Fruit fly (Drosophila melanogaster) whole organism, wandering third instar larva: Measurements from ENCODE around the gene hbt.
A peak's percentile ranks its signal among the peaks of the same experiment; 100 is the strongest.

Experiments
- Abd-B ChIP-seq: fragments of >200 bp; optimal IDR thresholded peaks from 2 replicates; lab custom pipeline; 2017; ENCODE audit warnings: missing biosample characterization, missing genetic modification characterization
- CG32264 ChIP-seq: fragments of 200-800 bp; sonication (Bioruptor generic); optimal IDR thresholded peaks from 2 replicates; lab custom pipeline; 2016; ENCODE audit warnings: missing biosample characterization, missing genetic modification characterization
- CG9705 ChIP-seq: fragments of 200-800 bp; sonication (Bioruptor generic); optimal IDR thresholded peaks from 2 replicates; lab custom pipeline; 2018; ENCODE audit warnings: missing biosample characterization, mild to moderate bottlenecking, missing genetic modification characterization
- CrebA ChIP-seq: fragments of 200-800 bp; sonication (Bioruptor generic); optimal IDR thresholded peaks from 2 replicates; lab custom pipeline; 2016; ENCODE audit warnings: missing biosample characterization, mild to moderate bottlenecking, missing genetic modification characterization, borderline replicate concordance
- Dfd ChIP-seq: fragments of >200 bp; optimal IDR thresholded peaks from 2 replicates; lab custom pipeline; 2017; ENCODE audit warnings: missing biosample characterization, missing genetic modification characterization
- Dif ChIP-seq: fragments of 200-275, 200-300 bp; sonication (Bioruptor generic); optimal IDR thresholded peaks from 2 replicates; lab custom pipeline; 2018; ENCODE audit warnings: missing biosample characterization, missing genetic modification characterization; ENCODE audit not compliant: partially characterized antibody
- GATAd ChIP-seq: sonication (Bioruptor generic); optimal IDR thresholded peaks from 2 replicates; lab custom pipeline; 2016; ENCODE audit warnings: missing biosample characterization, missing genetic modification characterization
- HLH106 ChIP-seq: fragments of 200-800 bp; optimal IDR thresholded peaks from 3 replicates; lab custom pipeline; 2019; ENCODE audit warnings: missing biosample characterization, mild to moderate bottlenecking, missing genetic modification characterization, moderate library complexity
- Hnf4 ChIP-seq: fragments of 200-800 bp; sonication (Bioruptor generic); optimal IDR thresholded peaks from 2 replicates; lab custom pipeline; 2016; ENCODE audit warnings: missing biosample characterization, mild to moderate bottlenecking, missing genetic modification characterization
- Hr78 ChIP-seq: fragments of >200 bp; optimal IDR thresholded peaks from 2 replicates; lab custom pipeline; 2017; ENCODE audit warnings: missing biosample characterization, missing genetic modification characterization
- Hr83 ChIP-seq: fragments of 200-300 bp; sonication (Bioruptor generic); optimal IDR thresholded peaks from 2 replicates; lab custom pipeline; 2016; ENCODE audit warnings: missing biosample characterization, mild to moderate bottlenecking, missing genetic modification characterization, moderate library complexity; ENCODE audit not compliant: poor library complexity, severe bottlenecking
- Jra ChIP-seq: sonication (Bioruptor generic); optimal IDR thresholded peaks from 2 replicates; lab custom pipeline; 2016; ENCODE audit warnings: missing biosample characterization, missing genetic modification characterization
- Mio ChIP-seq: sonication (Bioruptor generic); optimal IDR thresholded peaks from 2 replicates; lab custom pipeline; 2016; ENCODE audit warnings: missing biosample characterization, missing genetic modification characterization
- Myc ChIP-seq: fragments of >200 bp; optimal IDR thresholded peaks from 2 replicates; lab custom pipeline; 2017
- N ChIP-seq: fragments of >200 bp; optimal IDR thresholded peaks from 2 replicates; lab custom pipeline; 2018; ENCODE audit warnings: missing biosample characterization, missing external identifiers, missing genetic modification characterization
- OdsH ChIP-seq: fragments of 200-800 bp; sonication (Bioruptor generic); optimal IDR thresholded peaks from 2 replicates; lab custom pipeline; 2016; ENCODE audit warnings: missing biosample characterization, mild to moderate bottlenecking, missing genetic modification characterization
- Rel ChIP-seq, 2 experiments: fragments of 200-800 bp; sonication (Bioruptor generic) in 1 of 2; optimal IDR thresholded peaks; 2 replicates in 1 of 2; 3 replicates in 1 of 2; lab custom pipeline; 2016 to 2019; ENCODE audit warnings: mild to moderate bottlenecking in 2 of 2, missing biosample characterization in 2 of 2, missing genetic modification characterization in 2 of 2, moderate library complexity in 1 of 2
- Sp1 ChIP-seq: fragments of 200-800 bp; sonication (Bioruptor generic); optimal IDR thresholded peaks from 3 replicates; lab custom pipeline; 2019; ENCODE audit warnings: missing biosample characterization, mild to moderate bottlenecking, missing genetic modification characterization, moderate library complexity
- Vsx2 ChIP-seq: fragments of 200-300, 225-300 bp; sonication (Bioruptor generic); optimal IDR thresholded peaks from 2 replicates; lab custom pipeline; 2018; ENCODE audit warnings: missing biosample characterization, missing genetic modification characterization; ENCODE audit not compliant: partially characterized antibody
- br ChIP-seq: fragments of 200-800 bp; sonication (Bioruptor generic); optimal IDR thresholded peaks from 2 replicates; lab custom pipeline; 2016; ENCODE audit warnings: missing biosample characterization, missing genetic modification characterization
- brk ChIP-seq: fragments of 200-800 bp; sonication (Bioruptor generic); optimal IDR thresholded peaks from 2 replicates; lab custom pipeline; 2016; ENCODE audit warnings: missing biosample characterization, mild to moderate bottlenecking, missing genetic modification characterization
- dl ChIP-seq, 2 experiments: fragments of 175-275, 200-275 bp in 1 of 2; fragments of 200-275 bp in 1 of 2; sonication (Bioruptor generic); optimal IDR thresholded peaks; lab custom pipeline; 2018; ENCODE audit warnings: mild to moderate bottlenecking in 2 of 2, missing biosample characterization in 2 of 2, missing genetic modification characterization in 2 of 2, moderate library complexity in 2 of 2; ENCODE audit not compliant: partially characterized antibody in 2 of 2, insufficient read depth in 1 of 2
- dmrt93B ChIP-seq: fragments of 200-800 bp; sonication (Bioruptor generic); optimal IDR thresholded peaks from 2 replicates; lab custom pipeline; 2018; ENCODE audit warnings: missing biosample characterization, mild to moderate bottlenecking, missing genetic modification characterization
- dsf ChIP-seq: sonication (Bioruptor generic); optimal IDR thresholded peaks from 2 replicates; lab custom pipeline; 2016; ENCODE audit warnings: missing biosample characterization, missing genetic modification characterization, borderline replicate concordance
- ey ChIP-seq: fragments of 200-800 bp; sonication (Bioruptor generic); optimal IDR thresholded peaks from 2 replicates; lab custom pipeline; 2016; ENCODE audit warnings: missing biosample characterization, missing genetic modification characterization
- foxo ChIP-seq, 2 experiments: fragments of 200-800 bp; sonication (Bioruptor generic); optimal IDR thresholded peaks; 2 replicates in 1 of 2; 3 replicates in 1 of 2; lab custom pipeline; 2016 to 2017; ENCODE audit warnings: missing biosample characterization in 2 of 2, missing genetic modification characterization in 2 of 2
- fru ChIP-seq: fragments of 200-800 bp; sonication (Bioruptor generic); optimal IDR thresholded peaks from 3 replicates; lab custom pipeline; 2016; ENCODE audit warnings: missing biosample characterization, mild to moderate bottlenecking, missing genetic modification characterization
- h ChIP-seq: fragments of 200-800 bp; sonication (Bioruptor generic); optimal IDR thresholded peaks from 3 replicates; lab custom pipeline; 2016; ENCODE audit warnings: missing biosample characterization, mild to moderate bottlenecking, missing genetic modification characterization
- jim ChIP-seq: fragments of 175-275, 200-325 bp; sonication (Bioruptor generic); optimal IDR thresholded peaks from 2 replicates; lab custom pipeline; 2016; ENCODE audit warnings: missing biosample characterization, mild to moderate bottlenecking, missing genetic modification characterization
- lola ChIP-seq: fragments of >200 bp; optimal IDR thresholded peaks from 2 replicates; lab custom pipeline; 2017; ENCODE audit warnings: missing biosample characterization, missing genetic modification characterization
- pan ChIP-seq: fragments of >200 bp; optimal IDR thresholded peaks from 2 replicates; lab custom pipeline; 2017
- psq ChIP-seq: fragments of 200-800 bp; sonication (Bioruptor generic); optimal IDR thresholded peaks from 3 replicates; lab custom pipeline; 2017; ENCODE audit warnings: missing biosample characterization, mild to moderate bottlenecking, missing genetic modification characterization, moderate library complexity
- rgr ChIP-seq: fragments of 200-800 bp; sonication (Bioruptor generic); optimal IDR thresholded peaks from 3 replicates; lab custom pipeline; 2016; ENCODE audit warnings: missing biosample characterization, mild to moderate bottlenecking, missing genetic modification characterization
- sage ChIP-seq: fragments of 200-800 bp; sonication (Bioruptor generic); optimal IDR thresholded peaks from 2 replicates; lab custom pipeline; 2016; ENCODE audit warnings: missing biosample characterization, mild to moderate bottlenecking, missing genetic modification characterization
- sv ChIP-seq: fragments of 200-800 bp; sonication (Bioruptor generic); optimal IDR thresholded peaks from 3 replicates; lab custom pipeline; 2016; ENCODE audit warnings: missing biosample characterization, missing genetic modification characterization
- tai ChIP-seq: sonication (Bioruptor generic); optimal IDR thresholded peaks from 2 replicates; lab custom pipeline; 2016; ENCODE audit warnings: missing biosample characterization, missing genetic modification characterization
- usp ChIP-seq: fragments of >200 bp; optimal IDR thresholded peaks from 2 replicates; lab custom pipeline; 2017; ENCODE audit warnings: missing biosample characterization, missing genetic modification characterization
- woc ChIP-seq: sonication (Bioruptor generic); optimal IDR thresholded peaks from 2 replicates; lab custom pipeline; 2016; ENCODE audit warnings: missing biosample characterization, mild to moderate bottlenecking, missing genetic modification characterization

hbt gene

DNA sequence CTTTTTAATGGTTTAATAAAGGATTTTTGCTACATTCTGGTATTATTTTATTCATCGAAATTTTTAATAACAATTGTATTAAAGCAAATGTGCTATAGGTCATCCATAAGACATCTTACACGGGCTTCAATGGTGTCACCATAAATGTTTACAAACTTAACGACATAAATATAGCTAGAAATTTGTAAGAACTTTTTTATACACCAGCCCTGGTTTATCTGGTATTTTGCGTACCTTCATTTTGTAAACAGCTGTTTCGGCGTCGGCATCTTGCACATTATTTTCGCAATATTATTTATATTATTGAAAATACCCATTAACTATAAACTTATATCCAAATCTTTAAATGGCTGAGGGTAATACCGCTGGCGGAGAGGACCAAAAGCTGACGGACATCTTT lies 36.5 kb upstream of the hbt start, which contains the start of gene Tap42:
Tap42 (plus strand) TSS at position 240 of the 400 bp plus-strand sequence.
- peak in 1 of 2 experiments; percentile 29 for TF ChIP-seq foxo (GFP tag; optimal IDR thresholded peaks at IDR 0.05; lab: Kevin White, UChicago)
- TF ChIP-seq Myc: peak; percentile 64
- TF ChIP-seq brk (GFP tag; lab: Kevin White, UChicago): peak; percentile 40
- no peak for TF ChIP-seq pan
- TF ChIP-seq h (GFP tag; lab: Kevin White, UChicago): peak; percentile 17
- TF ChIP-seq sage (GFP tag; lab: Kevin White, UChicago): peak; percentile 76
- TF ChIP-seq sv (GFP tag; lab: Kevin White, UChicago): peak; percentile 31
- TF ChIP-seq fru (GFP tag; lab: Kevin White, UChicago): peak; percentile 3
- peak; percentile 52 for TF ChIP-seq woc (GFP tag; lab: Kevin White, UChicago)
- TF ChIP-seq Sp1 (GFP tag; lab: Kevin White, UChicago): peak; percentile 14
- no peak for TF ChIP-seq rgr (GFP tag; lab: Kevin White, UChicago)

DNA sequence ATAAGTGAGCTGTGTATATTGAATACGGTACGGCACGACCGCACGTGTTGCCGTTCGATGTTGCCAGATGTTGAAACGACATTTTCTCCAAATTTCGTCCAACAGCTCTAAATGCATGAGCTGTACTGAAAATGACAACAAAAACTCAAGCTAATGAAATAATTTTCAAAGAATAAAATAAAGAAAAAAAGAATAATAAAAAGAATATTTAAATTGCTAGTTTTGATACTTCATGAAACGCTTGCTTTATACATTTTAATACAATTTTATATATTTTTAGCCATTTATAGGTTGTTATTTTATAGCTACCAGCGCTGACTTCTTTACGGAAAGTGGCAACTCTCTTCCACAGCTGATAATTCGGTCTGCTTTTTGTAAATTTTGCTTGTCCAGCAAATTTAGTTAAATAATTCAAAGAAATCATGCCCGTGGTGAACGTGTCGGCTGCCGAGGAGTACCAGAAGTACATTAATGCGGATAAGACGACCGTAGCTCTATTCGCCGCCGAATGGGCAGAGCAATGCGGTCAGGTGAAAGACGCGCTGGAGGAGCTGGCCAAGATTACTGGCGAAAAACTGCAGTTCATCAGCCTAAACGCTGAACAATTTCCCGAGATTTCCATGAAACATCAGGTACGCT lies 35.3 kb upstream of the hbt start, which contains the start of the genes Nnp-1 and Grx3:
Nnp-1 (minus strand) TSS at position 81 of the 639 bp plus-strand sequence.
Grx3 (plus strand) TSS at position 339 of the 639 bp plus-strand sequence.
- TF ChIP-seq HLH106 (tag; lab: Kevin White, UChicago) (peak; percentile 82), Hr83 (GFP tag; lab: Kevin White, UChicago) (no peak), br (GFP tag; lab: Kevin White, UChicago) (no peak), Hr78 (no peak), rgr (GFP tag; lab: Kevin White, UChicago) (no peak), N (no peak), OdsH (GFP tag; lab: Kevin White, UChicago) (peak; percentile 20), Myc (peak; percentile 90), Mio (no peak), jim (GFP tag; lab: Kevin White, UChicago) (no peak), woc (GFP tag; lab: Kevin White, UChicago) (peak; percentile 46), Hnf4 (GFP tag; lab: Kevin White, UChicago) (no peak), dsf (GFP tag; lab: Kevin White, UChicago) (no peak), usp (GFP tag; lab: Kevin White, UChicago) (no peak), fru (GFP tag; lab: Kevin White, UChicago) (no peak), GATAd (GFP tag; lab: Kevin White, UChicago) (no peak), dmrt93B (GFP tag; lab: Kevin White, UChicago) (peak; percentile 53), pan (no peak), CrebA (no peak), h (GFP tag; lab: Kevin White, UChicago) (peak; percentile 1), lola (GFP tag; lab: Kevin White, UChicago) (no peak), CG32264 (no peak), foxo (GFP tag; optimal IDR thresholded peaks at IDR 0.05; lab: Kevin White, UChicago) (peak in 1 of 2 experiments; percentile 62), Dif (no peak), sv (GFP tag; lab: Kevin White, UChicago) (peak; percentile 24), tai (GFP tag; lab: Kevin White, UChicago) (no peak), Vsx2 (GFP tag; lab: Kevin White, UChicago) (no peak), CG9705 (peak; percentile 54), brk (GFP tag; lab: Kevin White, UChicago) (peak; percentile 35), psq (GFP tag; lab: Kevin White, UChicago) (peak; percentile 48), Abd-B (no peak), ey (peak; percentile 22), sage (GFP tag; lab: Kevin White, UChicago) (no peak), Jra (no peak), Sp1 (GFP tag; lab: Kevin White, UChicago) (no peak), Dfd (GFP tag; lab: Kevin White, UChicago) (no peak), dl (GFP tag; optimal IDR thresholded peaks at IDR 0.05; lab: Kevin White, UChicago; ENCODE audit: insufficient read depth in 1 of 2, partially characterized antibody in 2 of 2) (no peak), Rel (GFP tag; optimal IDR thresholded peaks at IDR 0.05; lab: Kevin White, UChicago) (no peak), Rel (tag; optimal IDR thresholded peaks at IDR 0.05; lab: Kevin White, UChicago) (no peak)
